Fruit fly (Drosophila melanogaster) whole organism: Measurements from ENCODE around the gene stg.

Experiments used
- pan ChIP-seq: fragments of >200 bp; optimal IDR thresholded peaks from 2 replicates; lab custom pipeline; 2017
- psq ChIP-seq: fragments of >200 bp; optimal IDR thresholded peaks from 2 replicates; lab custom pipeline; 2017
- usp ChIP-seq: fragments of >200 bp; optimal IDR thresholded peaks from 2 replicates; lab custom pipeline; 2017; ENCODE audit warnings: missing biosample characterization, missing genetic modification characterization, mixed read lengths

DNA sequence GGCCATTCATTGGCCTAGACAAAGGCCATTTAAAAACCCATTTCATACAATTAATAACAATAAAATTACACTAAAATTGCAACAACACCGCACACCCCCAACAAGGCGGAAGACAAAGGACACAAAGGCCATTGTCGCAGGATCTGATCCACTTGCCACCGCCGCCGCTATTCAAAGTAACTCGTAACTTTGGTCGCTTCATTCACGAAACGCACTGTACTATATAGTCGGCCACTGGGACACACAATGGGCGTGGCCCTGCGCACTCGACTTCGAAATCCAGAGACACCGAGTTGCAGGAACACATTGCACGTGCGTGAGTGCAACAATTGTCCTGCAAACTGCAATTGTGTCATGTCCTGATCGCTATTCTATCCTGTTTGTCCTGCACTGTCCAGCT lies 37.9 kb upstream of the stg start:
- TF ChIP-seq pan (lab: Kevin White, UChicago) (no peak), usp (GFP tag; lab: Kevin White, UChicago) (no peak), psq (lab: Kevin White, UChicago) (no peak)
